Fruit fly (Drosophila melanogaster): ENCODE data around the gene CG14260.

Gene CG14260

dm6 chr3R:27281022-27281810 lies 16.0 kb downstream of the CG14260 start (continued):
- TF ChIP-seq CG6808 (GFP tag; optimal IDR thresholded peaks at IDR 0.05) (peak; percentile 93), CG6276 (GFP tag; optimal IDR thresholded peaks at IDR 0.05) (peak; percentile 97), Eip75B (GFP tag; optimal IDR thresholded peaks at IDR 0.05) (peak; percentile 97), Eip78C (GFP tag) (peak; percentile 99), Ets21C (GFP tag; optimal IDR thresholded peaks at IDR 0.05) (peak; percentile 97), Hr4 (GFP tag; optimal IDR thresholded peaks at IDR 0.05) (peak; percentile 98), CG10631 (GFP tag; optimal IDR thresholded peaks at IDR 0.05) (peak; percentile 97), spab (GFP tag; optimal IDR thresholded peaks at IDR 0.05) (peak; percentile 97), CG8319 (GFP tag; optimal IDR thresholded peaks at IDR 0.05) (peak; percentile 95), Sox14 (GFP tag; optimal IDR thresholded peaks at IDR 0.05) (peak; percentile 99), Smox (GFP tag; optimal IDR thresholded peaks at IDR 0.05) (peak; percentile 97), eg (GFP tag; IDR thresholded peaks at IDR 0.05) (peak; percentile 99), CG3919 (GFP tag; optimal IDR thresholded peaks at IDR 0.05) (peak; percentile 99), CG11294 (GFP tag; IDR thresholded peaks at IDR 0.05) (peak; percentile 97), lz (GFP tag; optimal IDR thresholded peaks at IDR 0.05) (peak; percentile 98), esn (GFP tag; optimal IDR thresholded peaks at IDR 0.05) (peak; percentile 98), CG16779 (tag; optimal IDR thresholded peaks at IDR 0.05) (peak; percentile 96), Sox102F (GFP tag; optimal IDR thresholded peaks at IDR 0.05) (peak; percentile 98), salr (GFP tag; optimal IDR thresholded peaks at IDR 0.05) (peak; percentile 96 to 98), CG6792 (GFP tag; optimal IDR thresholded peaks at IDR 0.05) (peak; percentile 97), dsx (GFP tag; optimal IDR thresholded peaks at IDR 0.05; ENCODE audit: poor library complexity, severe bottlenecking) (peak; percentile 91), acj6 (GFP tag; optimal IDR thresholded peaks at IDR 0.05) (peak; percentile 97), CG1621 (tag; optimal IDR thresholded peaks at IDR 0.05) (peak; percentile 99), CG32006 (GFP tag; optimal IDR thresholded peaks at IDR 0.05) (peak; percentile 98)

dm6 chr3R:27281811-27282131 lies 16.5 kb downstream of the CG14260 start:
- TF ChIP-seq lz (GFP tag; optimal IDR thresholded peaks at IDR 0.05) (no peak), net (GFP tag; optimal IDR thresholded peaks at IDR 0.05) (no peak), Ets96B (tag; optimal IDR thresholded peaks at IDR 0.05) (no peak), Eip75B (GFP tag; optimal IDR thresholded peaks at IDR 0.05) (no peak), vri (GFP tag; optimal IDR thresholded peaks at IDR 0.05) (no peak), CG9139 (GFP tag; optimal IDR thresholded peaks at IDR 0.05) (no peak), Ets21C (GFP tag; optimal IDR thresholded peaks at IDR 0.05) (no peak), spab (GFP tag; optimal IDR thresholded peaks at IDR 0.05) (no peak), topi (GFP tag; optimal IDR thresholded peaks at IDR 0.05) (no peak)

DNA sequence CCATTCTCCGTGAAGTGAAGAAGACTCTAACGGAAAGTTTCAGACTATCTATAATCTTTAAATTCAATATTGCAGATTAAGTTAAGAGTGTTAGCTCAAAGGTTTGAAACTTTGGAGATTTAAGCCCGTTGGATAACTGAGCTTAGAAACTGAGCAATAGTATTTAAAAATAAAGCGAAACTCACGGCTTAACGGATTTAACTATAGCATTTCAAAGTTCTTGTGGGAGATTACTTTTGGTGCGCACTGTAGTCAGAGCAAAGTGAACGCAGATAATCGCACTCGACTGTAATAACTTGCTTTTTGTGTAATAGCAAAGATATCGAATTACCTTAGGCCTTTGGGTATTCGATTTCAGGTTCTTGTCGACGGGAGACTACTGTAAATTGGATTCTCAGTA lies 17.0 kb downstream of the CG14260 start, which contains the start of gene mrt:
Gene mrt (minus strand): TSS at position 376 of the 400 bp plus-strand sequence.
- TF ChIP-seq svp (GFP tag): peak; percentile 71
- TF ChIP-seq fd59A (GFP tag; optimal IDR thresholded peaks at IDR 0.05): peak; percentile 26
- TF ChIP-seq CG15336 (GFP tag; IDR thresholded peaks at IDR 0.05): peak; percentile 60
- peak; percentile 52 for TF ChIP-seq lz (GFP tag; optimal IDR thresholded peaks at IDR 0.05)
- peak; percentile 61; the same call in 2 of the 3 replicates for TF ChIP-seq CG8119 (GFP tag; IDR thresholded peaks at IDR 0.05)
- TF ChIP-seq CG6792 (GFP tag; optimal IDR thresholded peaks at IDR 0.05): peak; percentile 50
- peak; percentile 60 for TF ChIP-seq CG3032 (tag; optimal IDR thresholded peaks at IDR 0.05)
- TF ChIP-seq Hr39 (GFP tag; optimal IDR thresholded peaks at IDR 0.05): peak; percentile 65
- TF ChIP-seq cyc (GFP tag; optimal IDR thresholded peaks at IDR 0.05): peak; percentile 58
- no peak for TF ChIP-seq fd85E (GFP tag; optimal IDR thresholded peaks at IDR 0.05)
- peak; percentile 60 for TF ChIP-seq CG10669 (GFP tag; optimal IDR thresholded peaks at IDR 0.05)
- peak; percentile 54 for TF ChIP-seq CG10631 (GFP tag; optimal IDR thresholded peaks at IDR 0.05)
- no peak for TF ChIP-seq dac (GFP tag; optimal IDR thresholded peaks at IDR 0.05)
- peak; percentile 15 for TF ChIP-seq CG7368 (GFP tag; optimal IDR thresholded peaks at IDR 0.05)
- no peak for TF ChIP-seq Lpt (GFP tag; optimal IDR thresholded peaks at IDR 0.05)
- no peak for TF ChIP-seq Hr38 (GFP tag; optimal IDR thresholded peaks at IDR 0.05)
- peak; percentile 53 for TF ChIP-seq acj6 (GFP tag; optimal IDR thresholded peaks at IDR 0.05)
- peak; percentile 37 for TF ChIP-seq CG8632 (GFP tag; optimal IDR thresholded peaks at IDR 0.05)
- peak; percentile 14 for TF ChIP-seq CG34406 (GFP tag; optimal IDR thresholded peaks at IDR 0.05)
- TF ChIP-seq Sox14 (GFP tag; optimal IDR thresholded peaks at IDR 0.05): peak; percentile 59
- no peak for TF ChIP-seq Eip93F (GFP tag; optimal IDR thresholded peaks at IDR 0.05)
- TF ChIP-seq pdm3 (GFP tag; optimal IDR thresholded peaks at IDR 0.05): peak; percentile 70
- peak; percentile 39 for TF ChIP-seq CG6808 (GFP tag; optimal IDR thresholded peaks at IDR 0.05)
- TF ChIP-seq CG8319 (GFP tag; optimal IDR thresholded peaks at IDR 0.05): no peak
- TF ChIP-seq CG9139 (GFP tag; optimal IDR thresholded peaks at IDR 0.05): peak; percentile 32
- TF ChIP-seq Ets96B (tag; optimal IDR thresholded peaks at IDR 0.05): peak; percentile 25
- TF ChIP-seq CG16779 (tag; optimal IDR thresholded peaks at IDR 0.05): no peak
- TF ChIP-seq Sox102F (GFP tag; optimal IDR thresholded peaks at IDR 0.05): peak; percentile 53
